Fruit fly (Drosophila melanogaster): Measurements from ENCODE around the gene hb.

Gene hb

dm6 chr3R:8659200-8659897 lies 38.3 kb downstream of the hb start (continued):
- TF ChIP-seq mirr (GFP tag; optimal IDR thresholded peaks at IDR 0.05) (peak; percentile 70), CG9215 (GFP tag; IDR thresholded peaks at IDR 0.05) (peak; percentile 33; the same call in 1 of the 2 replicates), wek (GFP tag; optimal IDR thresholded peaks at IDR 0.05) (peak; percentile 34), Ada2b (GFP tag; IDR thresholded peaks at IDR 0.05) (peak; percentile 46; the same call in 1 of the 2 replicates), CG6683 (GFP tag; optimal IDR thresholded peaks at IDR 0.05) (peak; percentile 6), CG12104 (GFP tag; optimal IDR thresholded peaks at IDR 0.05) (peak; percentile 66), CG13287 (GFP tag; IDR thresholded peaks at IDR 0.05; ENCODE audit: partially characterized antibody) (no peak; the same call in 1 of the 2 replicates), CG10979 (tag; optimal IDR thresholded peaks at IDR 0.05) (peak; percentile 53), disco-r (GFP tag; optimal IDR thresholded peaks at IDR 0.05) (peak; percentile 31), CG10147 (GFP tag; optimal IDR thresholded peaks at IDR 0.05) (peak; percentile 53), CG1233 (GFP tag; optimal IDR thresholded peaks at IDR 0.05) (peak; percentile 53), C15 (GFP tag; IDR thresholded peaks at IDR 0.05) (no peak), ara (GFP tag; IDR thresholded peaks at IDR 0.05) (no peak), repo (GFP tag; optimal IDR thresholded peaks at IDR 0.05) (peak; percentile 26), ATbp (GFP tag; optimal IDR thresholded peaks at IDR 0.05) (peak; percentile 47), dmrt99B (tag; optimal IDR thresholded peaks at IDR 0.05) (peak; percentile 72), CG34422 (GFP tag; IDR thresholded peaks at IDR 0.05) (peak; percentile 73; the same call in 2 of the 3 replicates), CG4328 (GFP tag; optimal IDR thresholded peaks at IDR 0.05) (peak; percentile 47), CG9727 (GFP tag; optimal IDR thresholded peaks at IDR 0.05) (peak; percentile 59), ato (GFP tag; IDR thresholded peaks at IDR 0.05; ENCODE audit: partially characterized antibody) (0 out of 2 replicates have a peak, but pooled peaks have one; percentile 23), CG10543 (GFP tag; optimal IDR thresholded peaks at IDR 0.05) (peak; percentile 79), Fer1 (GFP tag; optimal IDR thresholded peaks at IDR 0.05) (peak; percentile 58), CG6175 (GFP tag; IDR thresholded peaks at IDR 0.05) (peak; percentile 62; the same call in 1 of the 3 replicates), CG7357 (GFP tag; IDR thresholded peaks at IDR 0.05) (no peak), Dll (GFP tag; IDR thresholded peaks at IDR 0.05; ENCODE audit: partially characterized antibody) (no peak), Lhr (GFP tag; optimal IDR thresholded peaks at IDR 0.05) (no peak), CG3995 (GFP tag; optimal IDR thresholded peaks at IDR 0.05) (peak; percentile 85), CG11696 (GFP tag; IDR thresholded peaks at IDR 0.05) (no peak), CG1602 (GFP tag; optimal IDR thresholded peaks at IDR 0.05) (peak; percentile 26), sisA (GFP tag; IDR thresholded peaks at IDR 0.05) (peak; percentile 40), CG5180 (GFP tag; optimal IDR thresholded peaks at IDR 0.05) (peak; percentile 70), CG31365 (tag; optimal IDR thresholded peaks at IDR 0.05) (peak; percentile 23), nom (GFP tag; optimal IDR thresholded peaks at IDR 0.05) (peak; percentile 40), Chrac-16 (GFP tag; optimal IDR thresholded peaks at IDR 0.05) (no peak), CG4404 (GFP tag; IDR thresholded peaks at IDR 0.05) (no peak), CG12769 (tag; optimal IDR thresholded peaks at IDR 0.05) (peak; percentile 64), CrebB (tag; optimal IDR thresholded peaks at IDR 0.05) (no peak), CG3847 (GFP tag; IDR thresholded peaks at IDR 0.05) (peak; percentile 50), Lim3 (GFP tag; IDR thresholded peaks at IDR 0.05) (no peak), Max (GFP tag; optimal IDR thresholded peaks at IDR 0.05) (no peak), Doc3 (GFP tag; IDR thresholded peaks at IDR 0.05; ENCODE audit: partially characterized antibody) (no peak), Hey (tag; optimal IDR thresholded peaks at IDR 0.05) (no peak), Blimp-1 (GFP tag; optimal IDR thresholded peaks at IDR 0.05) (peak; percentile 45), CG6791 (GFP tag; IDR thresholded peaks at IDR 0.05; ENCODE audit: partially characterized antibody) (no peak), CG2712 (tag; optimal IDR thresholded peaks at IDR 0.05) (peak; percentile 51), sim (GFP tag; IDR thresholded peaks at IDR 0.05) (no peak), Atf3 (GFP tag; optimal IDR thresholded peaks at IDR 0.05) (no peak), kni (GFP tag; optimal IDR thresholded peaks at IDR 0.05) (no peak)

Measured in whole organism, embryonic.